Worm (Caenorhabditis elegans) whole organism, L1 larva: ENCODE data around the gene nlp-2.
A peak's percentile ranks its signal among the peaks of the same experiment; 100 is the strongest.

Experiments
- F16B12.6 ChIP-seq: fragments of 150-350 bp; optimal IDR thresholded peaks from 2 replicates; lab custom pipeline; 2014; ENCODE audit warnings: missing biosample characterization, missing genetic modification characterization
- Y116A8C.19 ChIP-seq: sonication (generic microtip); optimal IDR thresholded peaks from 2 replicates; lab custom pipeline; 2016; ENCODE audit warnings: missing compliant biosample characterization, missing genetic modification characterization, borderline replicate concordance
- ceh-8 ChIP-seq: fragments of 200-800 bp; sonication (Bioruptor generic); optimal IDR thresholded peaks from 2 replicates; lab custom pipeline; 2018; ENCODE audit warnings: mild to moderate bottlenecking, missing genetic modification characterization, moderate library complexity, missing compliant biosample characterization
- ceh-82 ChIP-seq, 3 experiments: fragments of 150-350 bp in 1 of 3; sonication (generic microtip) in 2 of 3; optimal IDR thresholded peaks; 2 replicates each; lab custom pipeline; 2014 to 2017; ENCODE audit warnings: missing biosample characterization in 3 of 3, missing genetic modification characterization in 3 of 3
- ces-1 ChIP-seq: fragments of 150-350 bp; optimal IDR thresholded peaks from 2 replicates; lab custom pipeline; 2014; ENCODE audit warnings: missing biosample characterization, missing genetic modification reagents, missing genetic modification characterization
- dsc-1 ChIP-seq: sonication (generic microtip); optimal IDR thresholded peaks from 2 replicates; lab custom pipeline; 2016; ENCODE audit warnings: mild to moderate bottlenecking, missing genetic modification characterization, missing compliant biosample characterization
- efl-1 ChIP-seq, 4 experiments: fragments of 150-350 bp; optimal IDR thresholded peaks in 3 of 4; peaks in 1 of 4; 1 replicate in 1 of 4; 2 replicates in 3 of 4; lab custom pipeline; 2014; ENCODE audit warnings: missing biosample characterization in 2 of 4, missing genetic modification characterization in 2 of 4, missing genetic modification reagents in 2 of 4
- efl-3 ChIP-seq: fragments of 200-800 bp; sonication (Bioruptor generic); optimal IDR thresholded peaks from 2 replicates; lab custom pipeline; 2018; ENCODE audit warnings: mild to moderate bottlenecking, missing genetic modification characterization, missing compliant biosample characterization
- egl-13 ChIP-seq: sonication (generic microtip); optimal IDR thresholded peaks from 2 replicates; lab custom pipeline; 2016; ENCODE audit warnings: missing genotype, missing genetic modification reagents, missing genetic modification characterization, missing compliant biosample characterization
- egl-27 ChIP-seq, 2 experiments: fragments of 150-350 bp in 1 of 2; sonication (generic microtip); optimal IDR thresholded peaks; 3 replicates each; lab custom pipeline; 2017 to 2018; ENCODE audit warnings: missing biosample characterization in 2 of 2, missing genetic modification characterization in 2 of 2, missing genetic modification reagents in 2 of 2
- elt-2 ChIP-seq: sonication (generic microtip); optimal IDR thresholded peaks from 2 replicates; lab custom pipeline; 2016; ENCODE audit warnings: missing genetic modification characterization, mild to moderate bottlenecking, inconsistent platforms, missing compliant biosample characterization, missing genetic modification reagents
- fkh-10 ChIP-seq: sonication (generic microtip); optimal IDR thresholded peaks from 2 replicates; lab custom pipeline; 2017; ENCODE audit warnings: missing biosample characterization, missing genetic modification reagents, missing genetic modification characterization
- fkh-4 ChIP-seq: sonication (generic microtip); optimal IDR thresholded peaks from 2 replicates; lab custom pipeline; 2016; ENCODE audit warnings: missing compliant biosample characterization, missing genetic modification characterization, borderline replicate concordance
- fos-1 ChIP-seq: fragments of 150-350 bp; optimal IDR thresholded peaks from 2 replicates; lab custom pipeline; 2014; ENCODE audit warnings: missing biosample characterization, missing genetic modification characterization
- hlh-17 ChIP-seq: fragments of 200-800 bp; sonication (Bioruptor generic); optimal IDR thresholded peaks from 2 replicates; lab custom pipeline; 2018; ENCODE audit warnings: missing genetic modification characterization, mild to moderate bottlenecking, missing compliant biosample characterization, moderate library complexity, borderline replicate concordance
- hlh-4 ChIP-seq: sonication (generic microtip); optimal IDR thresholded peaks from 2 replicates; lab custom pipeline; 2016; ENCODE audit warnings: mild to moderate bottlenecking, missing genetic modification characterization, missing compliant biosample characterization
- irx-1 ChIP-seq: sonication (generic microtip); optimal IDR thresholded peaks from 2 replicates; lab custom pipeline; 2016; ENCODE audit warnings: missing genetic modification characterization, missing compliant biosample characterization
- isw-1 ChIP-seq: fragments of 200-800 bp; sonication (Bioruptor generic); IDR thresholded peaks from 2 replicates; pipeline ENCODE4 v1.3.6; 2022; ENCODE audit warnings: missing genetic modification characterization, missing compliant biosample characterization
- lin-13 ChIP-seq: fragments of 150-350 bp; optimal IDR thresholded peaks from 2 replicates; lab custom pipeline; 2014; ENCODE audit warnings: missing biosample characterization, missing genetic modification reagents, missing genetic modification characterization
- lin-14 ChIP-seq: fragments of 200-800 bp; sonication (Bioruptor generic); optimal IDR thresholded peaks from 2 replicates; lab custom pipeline; 2018; ENCODE audit warnings: mild to moderate bottlenecking, missing genetic modification characterization, moderate library complexity, missing compliant biosample characterization
- lin-39 ChIP-seq: fragments of 150-350 bp; optimal IDR thresholded peaks from 2 replicates; lab custom pipeline; 2014; ENCODE audit warnings: missing biosample characterization, missing genetic modification reagents, missing genetic modification characterization
- lir-3 ChIP-seq: sonication (generic microtip); optimal IDR thresholded peaks from 2 replicates; lab custom pipeline; 2016; ENCODE audit warnings: mild to moderate bottlenecking, missing genetic modification characterization, moderate library complexity, missing compliant biosample characterization; ENCODE audit not compliant: poor library complexity
- lsy-2 ChIP-seq, 2 experiments: fragments of 150-350 bp; optimal IDR thresholded peaks; 2 replicates each; lab custom pipeline; 2014; ENCODE audit warnings: missing biosample characterization in 2 of 2, missing genetic modification characterization in 2 of 2
- mef-2 ChIP-seq: fragments of 150-350 bp; optimal IDR thresholded peaks from 2 replicates; lab custom pipeline; 2014; ENCODE audit warnings: missing biosample characterization, missing genetic modification characterization
- mep-1 ChIP-seq: fragments of 150-350 bp; optimal IDR thresholded peaks from 2 replicates; lab custom pipeline; 2014; ENCODE audit warnings: missing biosample characterization, missing genetic modification characterization
- nhr-19 ChIP-seq: fragments of 200-800 bp; sonication (Bioruptor generic); conservative IDR thresholded peaks from 2 replicates; pipeline ENCODE4 v1.3.6; 2022; ENCODE audit warnings: missing genetic modification characterization, missing compliant biosample characterization
- nhr-20 ChIP-seq: sonication (generic microtip); optimal IDR thresholded peaks from 2 replicates; lab custom pipeline; 2016; ENCODE audit warnings: mild to moderate bottlenecking, missing genetic modification characterization, missing compliant biosample characterization
- nhr-47 ChIP-seq: sonication (generic microtip); optimal IDR thresholded peaks from 2 replicates; lab custom pipeline; 2016; ENCODE audit warnings: mild to moderate bottlenecking, missing genetic modification characterization, moderate library complexity, missing compliant biosample characterization
- nhr-71 ChIP-seq: sonication (generic microtip); optimal IDR thresholded peaks from 2 replicates; lab custom pipeline; 2016; ENCODE audit warnings: mild to moderate bottlenecking, missing genetic modification characterization, moderate library complexity, missing compliant biosample characterization
- nhr-76 ChIP-seq: sonication (generic microtip); optimal IDR thresholded peaks from 2 replicates; lab custom pipeline; 2017; ENCODE audit warnings: missing biosample characterization, missing genetic modification characterization
- nhr-77 ChIP-seq: fragments of 150-350 bp; optimal IDR thresholded peaks from 2 replicates; lab custom pipeline; 2014; ENCODE audit warnings: missing biosample characterization, missing genetic modification characterization
- pag-3 ChIP-seq: sonication (generic microtip); optimal IDR thresholded peaks from 2 replicates; lab custom pipeline; 2017; ENCODE audit warnings: missing genetic modification characterization, mild to moderate bottlenecking, missing compliant biosample characterization, antibody characterized with exemption, borderline replicate concordance; ENCODE audit not compliant: insufficient read depth
- rnt-1 ChIP-seq: sonication (generic microtip); optimal IDR thresholded peaks from 2 replicates; lab custom pipeline; 2016; ENCODE audit warnings: mild to moderate bottlenecking, missing genetic modification characterization, moderate library complexity, missing compliant biosample characterization
- snpc-4 ChIP-seq: fragments of 150-350 bp; optimal IDR thresholded peaks from 2 replicates; lab custom pipeline; 2014; ENCODE audit warnings: missing biosample characterization, missing genetic modification characterization
- snu-23 ChIP-seq: sonication (generic microtip); optimal IDR thresholded peaks from 2 replicates; lab custom pipeline; 2016; ENCODE audit warnings: missing genetic modification characterization, missing compliant biosample characterization
- sptf-1 ChIP-seq: fragments of 150-350 bp; optimal IDR thresholded peaks from 2 replicates; lab custom pipeline; 2014; ENCODE audit warnings: missing biosample characterization, missing genetic modification characterization
- swsn-7 ChIP-seq: sonication (generic microtip); optimal IDR thresholded peaks from 2 replicates; lab custom pipeline; 2016; ENCODE audit warnings: missing genetic modification characterization, missing compliant biosample characterization
- tlp-1 ChIP-seq: fragments of 150-350 bp; optimal IDR thresholded peaks from 2 replicates; lab custom pipeline; 2014; ENCODE audit warnings: missing biosample characterization, missing genetic modification characterization
- unc-30 ChIP-seq: sonication (generic microtip); optimal IDR thresholded peaks from 2 replicates; lab custom pipeline; 2017; ENCODE audit warnings: missing biosample characterization, missing genetic modification characterization
- unc-62 ChIP-seq: fragments of 150-350 bp; optimal IDR thresholded peaks from 2 replicates; lab custom pipeline; 2014; ENCODE audit warnings: missing biosample characterization, missing genetic modification reagents, missing genetic modification characterization
- unc-86 ChIP-seq: sonication (generic microtip); optimal IDR thresholded peaks from 2 replicates; lab custom pipeline; 2016; ENCODE audit warnings: missing genetic modification characterization, missing compliant biosample characterization
- vab-15 ChIP-seq: sonication (generic microtip); optimal IDR thresholded peaks from 2 replicates; lab custom pipeline; 2017; ENCODE audit warnings: missing genotype, mild to moderate bottlenecking, missing genetic modification characterization, missing compliant biosample characterization
- zag-1 ChIP-seq: fragments of 150-350 bp; optimal IDR thresholded peaks from 2 replicates; lab custom pipeline; 2014; ENCODE audit warnings: missing biosample characterization, missing genetic modification characterization
- ztf-11 ChIP-seq, 2 experiments: sonication (generic microtip); optimal IDR thresholded peaks; 2 replicates each; lab custom pipeline; 2016 to 2017; ENCODE audit warnings: missing genetic modification characterization in 2 of 2, missing biosample characterization in 1 of 2, missing compliant biosample characterization in 1 of 2
- ztf-4 ChIP-seq: fragments of 150-350 bp; optimal IDR thresholded peaks from 2 replicates; lab custom pipeline; 2014; ENCODE audit warnings: missing biosample characterization, missing genetic modification characterization

Gene nlp-2

ce11 chrX:2347962-2348361, 3.4 kb upstream of the nlp-2 start:
- peak; percentile 61 for TF ChIP-seq nhr-19 (GFP tag; lab: Robert Waterston, UW)
- TF ChIP-seq lir-3 (tag; lab: Kevin White, UChicago), result peak; percentile 14
- no peak for TF ChIP-seq isw-1
- TF ChIP-seq efl-3, result no peak
- TF ChIP-seq lin-14 (GFP tag; lab: Kevin White, UChicago), result peak; percentile 76
- no peak for TF ChIP-seq unc-30 (tag; lab: Kevin White, UChicago)
- peak; percentile 3 for TF ChIP-seq pag-3 (tag; lab: Kevin White, UChicago)
- TF ChIP-seq fkh-10 (GFP tag; lab: Kevin White, UChicago), result no peak
- TF ChIP-seq snu-23 (GFP tag; lab: Kevin White, UChicago), result no peak
- TF ChIP-seq lin-39 (tag; lab: Kevin White, UChicago), result peak; percentile 72
- no peak for TF ChIP-seq mep-1 (tag; lab: Kevin White, UChicago)
- no peak for TF ChIP-seq ces-1 (GFP tag; lab: Kevin White, UChicago)
- TF ChIP-seq ztf-4 (tag; lab: Kevin White, UChicago), result peak; percentile 43
- TF ChIP-seq egl-13 (tag; lab: Kevin White, UChicago), result peak; percentile 38
- no peak for TF ChIP-seq hlh-17 (GFP tag; lab: Kevin White, UChicago)
- TF ChIP-seq rnt-1 (tag; lab: Kevin White, UChicago), result peak; percentile 84
- peak; percentile 88 for TF ChIP-seq mef-2 (tag; lab: Kevin White, UChicago)
- no peak for TF ChIP-seq ceh-82 (tag; optimal IDR thresholded peaks at IDR 0.05; lab: Kevin White, UChicago)
- TF ChIP-seq sptf-1 (tag; lab: Kevin White, UChicago), result no peak
- no peak for TF ChIP-seq irx-1 (tag; lab: Kevin White, UChicago)
- TF ChIP-seq nhr-20, result peak; percentile 34
- no peak for TF ChIP-seq dsc-1 (tag; lab: Kevin White, UChicago)
- peak; percentile 42 to 61 for TF ChIP-seq lsy-2 (tag; optimal IDR thresholded peaks at IDR 0.05; lab: Kevin White, UChicago)
- peak; percentile 85 for TF ChIP-seq nhr-71 (tag; lab: Kevin White, UChicago)
- TF ChIP-seq snpc-4 (tag; lab: Kevin White, UChicago), result no peak
- no peak for TF ChIP-seq F16B12.6 (tag; lab: Kevin White, UChicago)
- no peak for TF ChIP-seq zag-1 (tag; lab: Kevin White, UChicago)
- TF ChIP-seq elt-2 (tag; lab: Kevin White, UChicago), result no peak
- no peak for TF ChIP-seq nhr-47 (tag; lab: Kevin White, UChicago)
- no peak for TF ChIP-seq swsn-7 (tag; lab: Kevin White, UChicago)
- TF ChIP-seq ceh-8 (GFP tag; lab: Kevin White, UChicago), result no peak
- no peak for TF ChIP-seq lin-13 (GFP tag; lab: Kevin White, UChicago)

ce11 chrX:2344104-2344503, 462 bp downstream of the nlp-2 start:
- TF ChIP-seq ztf-11 (tag; optimal IDR thresholded peaks at IDR 0.05; lab: Kevin White, UChicago) (no peak), efl-1 (optimal IDR thresholded peaks at IDR 0.05; lab: Kevin White, UChicago) (no peak), efl-1 (GFP tag; optimal IDR thresholded peaks at IDR 0.05 in 1 of 2; lab: Kevin White, UChicago) (peak in 1 of 2 experiments; percentile 78)

- TF ChIP-seq unc-62 (no peak), efl-3 (no peak), zag-1 (tag; lab: Kevin White, UChicago) (no peak), fkh-4 (no peak), vab-15 (tag; lab: Kevin White, UChicago) (no peak), tlp-1 (tag; lab: Kevin White, UChicago) (no peak), unc-86 (tag; lab: Kevin White, UChicago) (no peak), Y116A8C.19 (tag; lab: Kevin White, UChicago) (no peak), hlh-4 (tag; lab: Kevin White, UChicago) (no peak), fos-1 (tag; lab: Kevin White, UChicago) (no peak), nhr-76 (no peak), dsc-1 (tag; lab: Kevin White, UChicago) (no peak), nhr-77 (tag; lab: Kevin White, UChicago) (no peak), egl-27 (tag; optimal IDR thresholded peaks at IDR 0.05; lab: Kevin White, UChicago) (no peak), hlh-17 (GFP tag; lab: Kevin White, UChicago) (no peak)
These were observed 1.7 kb downstream of the nlp-2 start, which contains the start of gene nlp-23 for ce11 chrX:2342859-2343258. Gene nlp-23, minus strand, starts transcription at chrX:2342959.
